Fruit fly (Drosophila melanogaster) whole organism, embryonic: Measurements from ENCODE around the gene Atx-1.

Source experiments
- Aef1 ChIP-seq: fragments of 200-800 bp; sonication (Bioruptor generic); IDR thresholded peaks from 3 replicates; pipeline ENCODE4 v1.3.6; 2022; ENCODE audit warnings: missing biosample characterization, missing genetic modification characterization
- CG10543 ChIP-seq: fragments of 200-800 bp; sonication (Bioruptor generic); optimal IDR thresholded peaks from 3 replicates; lab custom pipeline; 2017; ENCODE audit warnings: missing biosample characterization, mild to moderate bottlenecking, missing genetic modification characterization, moderate library complexity
- CG11504 ChIP-seq: fragments of 200-800 bp; sonication (Bioruptor generic); optimal IDR thresholded peaks from 3 replicates; lab custom pipeline; 2019; ENCODE audit warnings: missing biosample characterization, mild to moderate bottlenecking, missing genetic modification characterization, moderate library complexity
- CG11695 ChIP-seq: fragments of 200-800 bp; sonication (Bioruptor generic); IDR thresholded peaks from 3 replicates; pipeline ENCODE4 v1.3.6; 2022; ENCODE audit warnings: missing biosample characterization, missing genetic modification characterization
- CG12236 ChIP-seq: fragments of 200-800 bp; sonication (Bioruptor generic); optimal IDR thresholded peaks from 2 replicates; lab custom pipeline; 2016; ENCODE audit warnings: missing biosample characterization, missing genetic modification characterization
- CG12391 ChIP-seq: fragments of 200-800 bp; sonication (Bioruptor generic); optimal IDR thresholded peaks from 3 replicates; lab custom pipeline; 2018; ENCODE audit warnings: missing biosample characterization, mild to moderate bottlenecking, missing genetic modification characterization, moderate library complexity
- CG13894 ChIP-seq: fragments of 200-800 bp; sonication (Bioruptor generic); optimal IDR thresholded peaks from 3 replicates; lab custom pipeline; 2018; ENCODE audit warnings: missing biosample characterization, mild to moderate bottlenecking, missing genetic modification characterization, moderate library complexity
- CG16815 ChIP-seq: fragments of 200-800 bp; sonication (Bioruptor generic); optimal IDR thresholded peaks from 3 replicates; lab custom pipeline; 2017; ENCODE audit warnings: missing biosample characterization, mild to moderate bottlenecking, missing genetic modification characterization
- CG17361 ChIP-seq: fragments of 200-800 bp; sonication (Bioruptor generic); IDR thresholded peaks from 3 replicates; pipeline ENCODE4 v1.3.6; 2022; ENCODE audit warnings: missing biosample characterization, missing genetic modification characterization
- CG1792 ChIP-seq: fragments of 200-800 bp; sonication (Bioruptor generic); optimal IDR thresholded peaks from 2 replicates; lab custom pipeline; 2016; ENCODE audit warnings: missing biosample characterization, missing genetic modification characterization
- CG1832 ChIP-seq: fragments of 200-800 bp; sonication (Bioruptor generic); optimal IDR thresholded peaks from 2 replicates; lab custom pipeline; 2017; ENCODE audit warnings: missing biosample characterization, mild to moderate bottlenecking, missing genetic modification characterization, inconsistent platforms
- CG2199 ChIP-seq: fragments of 200-800 bp; sonication (Bioruptor generic); IDR thresholded peaks from 3 replicates; pipeline ENCODE4 v1.3.6; 2022; ENCODE audit warnings: missing biosample characterization, missing genetic modification characterization
- CG32772 ChIP-seq: fragments of 200-800 bp; sonication (Bioruptor generic); IDR thresholded peaks from 2 replicates; pipeline ENCODE4 v1.3.6; 2022; ENCODE audit warnings: missing biosample characterization, missing genetic modification characterization
- CG34422 ChIP-seq: fragments of 200-800 bp; sonication (Bioruptor generic); IDR thresholded peaks from 3 replicates; pipeline ENCODE4 v1.3.6; 2022; ENCODE audit warnings: missing biosample characterization, missing genetic modification characterization
- CG42726 ChIP-seq: fragments of 200-800 bp; sonication (Bioruptor generic); IDR thresholded peaks from 2 replicates; pipeline ENCODE4 v1.3.6; 2022; ENCODE audit warnings: missing biosample characterization, missing genetic modification characterization; ENCODE audit not compliant: partially characterized antibody
- CG6254 ChIP-seq: fragments of 200-800 bp; sonication (Bioruptor generic); optimal IDR thresholded peaks from 3 replicates; lab custom pipeline; 2017; ENCODE audit warnings: mild to moderate bottlenecking, missing biosample characterization, missing genetic modification reagents, missing genetic modification characterization
- CG6272 ChIP-seq: fragments of 200-800 bp; sonication (Bioruptor generic); IDR thresholded peaks from 2 replicates; pipeline ENCODE4 v1.3.6; 2022; ENCODE audit warnings: missing biosample characterization, missing genetic modification characterization
- CG6791 ChIP-seq: fragments of 200-800 bp; sonication (Bioruptor generic); IDR thresholded peaks from 3 replicates; pipeline ENCODE4 v1.3.6; 2022; ENCODE audit warnings: missing biosample characterization, missing genetic modification characterization; ENCODE audit not compliant: partially characterized antibody
- CG7271 ChIP-seq: fragments of 200-800 bp; sonication (Bioruptor generic); optimal IDR thresholded peaks from 2 replicates; lab custom pipeline; 2018; ENCODE audit warnings: missing biosample characterization, mild to moderate bottlenecking, missing genetic modification characterization, moderate library complexity
- CG8765 ChIP-seq: fragments of 200-800 bp; sonication (Bioruptor generic); IDR thresholded peaks from 2 replicates; pipeline ENCODE4 v1.3.6; 2022; ENCODE audit warnings: missing biosample characterization, missing genetic modification characterization
- CG9609 ChIP-seq: fragments of 200-800 bp; sonication (Bioruptor generic); optimal IDR thresholded peaks from 3 replicates; lab custom pipeline; 2016; ENCODE audit warnings: missing biosample characterization, missing genetic modification characterization
- CG9817 ChIP-seq: fragments of 200-800 bp; sonication (Bioruptor generic); optimal IDR thresholded peaks from 2 replicates; lab custom pipeline; 2018; ENCODE audit warnings: missing biosample characterization, mild to moderate bottlenecking, missing genetic modification characterization, moderate library complexity
- Chrac-16 ChIP-seq: fragments of 200-800 bp; sonication (Bioruptor generic); optimal IDR thresholded peaks from 3 replicates; lab custom pipeline; 2016; ENCODE audit warnings: missing biosample characterization, missing genetic modification characterization
- Dip3 ChIP-seq: fragments of 200-800 bp; sonication (Bioruptor generic); optimal IDR thresholded peaks from 3 replicates; lab custom pipeline; 2016; ENCODE audit warnings: missing biosample characterization, missing genetic modification characterization
- Ets97D ChIP-seq: fragments of 200-800 bp; sonication (Bioruptor generic); optimal IDR thresholded peaks from 3 replicates; lab custom pipeline; 2016; ENCODE audit warnings: missing biosample characterization, missing genetic modification characterization
- H15 ChIP-seq: fragments of 200-800 bp; sonication (Bioruptor generic); IDR thresholded peaks from 3 replicates; pipeline ENCODE4 v1.3.6; 2022; ENCODE audit warnings: missing biosample characterization, missing genetic modification characterization
- HmgD ChIP-seq: fragments of 200-800 bp; sonication (Bioruptor generic); optimal IDR thresholded peaks from 3 replicates; lab custom pipeline; 2016; ENCODE audit warnings: missing biosample characterization, missing genetic modification characterization
- Med ChIP-seq: fragments of 200-800 bp; sonication (Bioruptor generic); peaks from one replicate; lab custom pipeline; 2016; ENCODE audit warnings: missing biosample characterization, missing genetic modification characterization, mild to moderate bottlenecking, inconsistent platforms, moderate library complexity
- Meics ChIP-seq: fragments of 200-800 bp; sonication (Bioruptor generic); optimal IDR thresholded peaks from 2 replicates; lab custom pipeline; 2017; ENCODE audit warnings: missing biosample characterization, mild to moderate bottlenecking, missing genetic modification characterization
- NC2α ChIP-seq: fragments of 200-800 bp; sonication (Bioruptor generic); optimal IDR thresholded peaks from 2 replicates; lab custom pipeline; 2016; ENCODE audit warnings: missing biosample characterization, missing genetic modification characterization
- Optix ChIP-seq: fragments of 200-800 bp; sonication (Bioruptor generic); IDR thresholded peaks from 3 replicates; pipeline ENCODE4 v1.3.6; 2022; ENCODE audit warnings: missing biosample characterization, missing genetic modification characterization
- Rx ChIP-seq: fragments of 200-800 bp; sonication (Bioruptor generic); IDR thresholded peaks from 2 replicates; pipeline ENCODE4 v1.3.6; 2022; ENCODE audit warnings: missing biosample characterization, missing genetic modification characterization
- Scr ChIP-seq: fragments of 200-800 bp; sonication (Bioruptor generic); IDR thresholded peaks from 2 replicates; pipeline ENCODE4 v1.3.6; 2022; ENCODE audit warnings: missing biosample characterization, missing genetic modification characterization; ENCODE audit not compliant: partially characterized antibody
- Sin3A ChIP-seq: fragments of >200 bp; optimal IDR thresholded peaks from 2 replicates; lab custom pipeline; 2018
- Sox102F ChIP-seq: fragments of 200-800 bp; sonication (Bioruptor generic); optimal IDR thresholded peaks from 2 replicates; lab custom pipeline; 2018; ENCODE audit warnings: missing biosample characterization, mild to moderate bottlenecking, missing genetic modification characterization, moderate library complexity
- Taf1 ChIP-seq: fragments of 200-800 bp; sonication (Bioruptor generic); IDR thresholded peaks from 2 replicates; pipeline ENCODE4 v1.3.6; 2022; ENCODE audit warnings: missing biosample characterization, missing genetic modification characterization
- Xbp1 ChIP-seq: fragments of 200-800 bp; sonication (Bioruptor generic); optimal IDR thresholded peaks from 3 replicates; lab custom pipeline; 2016; ENCODE audit warnings: missing biosample characterization, mild to moderate bottlenecking, missing genetic modification characterization
- cato ChIP-seq: fragments of 200-800 bp; sonication (Bioruptor generic); optimal IDR thresholded peaks from 2 replicates; lab custom pipeline; 2016; ENCODE audit warnings: missing biosample characterization, missing genetic modification characterization, borderline replicate concordance
- chif ChIP-seq, 2 experiments: fragments of 200-800 bp; sonication (Bioruptor generic); optimal IDR thresholded peaks; 3 replicates each; lab custom pipeline; 2016; ENCODE audit warnings: missing biosample characterization in 2 of 2, missing genetic modification characterization in 2 of 2
- chm ChIP-seq: fragments of 200-800 bp; sonication (Bioruptor generic); IDR thresholded peaks from 2 replicates; pipeline ENCODE4 v1.3.6; 2022; ENCODE audit warnings: missing biosample characterization, missing genetic modification characterization
- dimm ChIP-seq: fragments of 200-800 bp; sonication (Bioruptor generic); IDR thresholded peaks from 2 replicates; pipeline ENCODE4 v1.3.6; 2022; ENCODE audit warnings: missing biosample characterization, missing genetic modification characterization
- fd96Cb ChIP-seq: fragments of 200-800 bp; sonication (Bioruptor generic); optimal IDR thresholded peaks from 2 replicates; lab custom pipeline; 2018; ENCODE audit warnings: missing biosample characterization, mild to moderate bottlenecking, missing genetic modification characterization, moderate library complexity
- gcm2 ChIP-seq: fragments of 200-800 bp; sonication (Bioruptor generic); optimal IDR thresholded peaks from 2 replicates; lab custom pipeline; 2016; ENCODE audit warnings: missing biosample characterization, missing genetic modification characterization
- gsb-n ChIP-seq: fragments of 200-800 bp; sonication (Bioruptor generic); optimal IDR thresholded peaks from 3 replicates; lab custom pipeline; 2018; ENCODE audit warnings: missing biosample characterization, mild to moderate bottlenecking, missing genetic modification characterization
- nerfin-2 ChIP-seq: fragments of 200-800 bp; sonication (Bioruptor generic); IDR thresholded peaks from 2 replicates; pipeline ENCODE4 v1.3.6; 2022; ENCODE audit warnings: missing biosample characterization, missing genetic modification characterization; ENCODE audit not compliant: partially characterized antibody
- otp ChIP-seq: fragments of 200-800 bp; sonication (Bioruptor generic); IDR thresholded peaks from 3 replicates; pipeline ENCODE4, ENCODE4 v1.3.6; 2022; ENCODE audit warnings: missing biosample characterization, missing genetic modification characterization
- pfk ChIP-seq: fragments of 200-800 bp; sonication (Bioruptor generic); optimal IDR thresholded peaks from 2 replicates; lab custom pipeline; 2018; ENCODE audit warnings: missing biosample characterization, mild to moderate bottlenecking, missing genetic modification characterization, moderate library complexity
- pho ChIP-seq: fragments of 200-800 bp; sonication (Bioruptor generic); optimal IDR thresholded peaks from 2 replicates; lab custom pipeline; 2016; ENCODE audit warnings: missing biosample characterization, missing genetic modification characterization
- phol ChIP-seq: fragments of 200-800 bp; sonication (Bioruptor generic); optimal IDR thresholded peaks from 3 replicates; lab custom pipeline; 2018; ENCODE audit warnings: missing biosample characterization, mild to moderate bottlenecking, missing genetic modification characterization, moderate library complexity
- pita ChIP-seq: fragments of 200-800 bp; sonication (Bioruptor generic); optimal IDR thresholded peaks from 2 replicates; lab custom pipeline; 2017; ENCODE audit warnings: missing biosample characterization, mild to moderate bottlenecking, missing genetic modification characterization
- sima ChIP-seq: fragments of 200-800 bp; sonication (Bioruptor generic); optimal IDR thresholded peaks from 2 replicates; lab custom pipeline; 2016; ENCODE audit warnings: missing biosample characterization, missing genetic modification characterization

Gene Atx-1

DNA sequence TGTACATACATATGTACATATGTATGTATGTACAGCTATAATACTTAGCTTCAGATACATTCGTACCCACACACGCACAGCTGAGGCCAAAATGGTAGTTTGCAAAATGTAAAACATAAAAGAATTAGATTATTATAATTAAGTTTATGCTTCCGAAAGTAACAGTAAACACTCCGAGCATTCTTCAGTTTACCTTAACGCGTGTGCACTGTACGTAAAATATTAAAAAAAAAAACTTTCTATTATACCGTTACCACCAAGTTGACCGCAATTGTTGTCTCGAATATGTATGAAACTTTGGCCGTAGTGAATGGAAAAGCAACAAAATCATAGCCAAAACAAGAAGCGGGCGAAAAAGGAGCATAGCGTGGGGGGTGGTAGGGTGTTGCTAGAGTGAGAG, 31.6 kb downstream of the Atx-1 start (continued):
- TF ChIP-seq CG11504 (peak; percentile 92), CG1792 (GFP tag; lab: Kevin White, UChicago) (no peak), CG1832 (no peak), H15 (GFP tag; lab: Robert Waterston, UW) (peak; percentile 81), CG12391 (tag; lab: Kevin White, UChicago) (peak; percentile 84), CG13894 (tag; lab: Kevin White, UChicago) (peak; percentile 41), HmgD (GFP tag; lab: Kevin White, UChicago) (no peak), fd96Cb (tag; lab: Kevin White, UChicago) (peak; percentile 77), gcm2 (GFP tag; lab: Kevin White, UChicago) (peak; percentile 58), pita (GFP tag; lab: Kevin White, UChicago) (no peak), Med (GFP tag; lab: Kevin White, UChicago) (peak; percentile 96), CG9817 (peak; percentile 69), Chrac-16 (GFP tag; lab: Kevin White, UChicago) (peak; percentile 71), CG12236 (GFP tag; lab: Kevin White, UChicago) (no peak), Meics (GFP tag; lab: Kevin White, UChicago) (peak; percentile 87), Ets97D (GFP tag; lab: Kevin White, UChicago) (peak; percentile 28), Taf1 (GFP tag; lab: Robert Waterston, UW) (peak; percentile 7; the same call in 1 of the 2 replicates), Optix (peak; percentile 72), CG16815 (GFP tag; lab: Kevin White, UChicago) (peak; percentile 60), pho (GFP tag; lab: Kevin White, UChicago) (peak; percentile 56), CG9609 (GFP tag; lab: Kevin White, UChicago) (peak; percentile 58), Scr (GFP tag; lab: Robert Waterston, UW) (no peak), chif (GFP tag; optimal IDR thresholded peaks at IDR 0.05; lab: Kevin White, UChicago) (peak; percentile 38 to 60), CG6272 (GFP tag; lab: Robert Waterston, UW) (peak; percentile 40; the same call in 1 of the 2 replicates), CG34422 (GFP tag; lab: Robert Waterston, UW) (peak; percentile 77; the same call in 2 of the 3 replicates), Dip3 (GFP tag; lab: Kevin White, UChicago) (peak; percentile 67), CG6254 (GFP tag; lab: Kevin White, UChicago) (peak; percentile 67), Sox102F (GFP tag; lab: Kevin White, UChicago) (peak; percentile 89), chm (GFP tag; lab: Robert Waterston, UW) (peak; percentile 60; the same call in 1 of the 2 replicates), sima (GFP tag; lab: Kevin White, UChicago) (no peak), CG8765 (GFP tag; lab: Robert Waterston, UW) (0 out of 2 replicates have a peak, but pooled peaks have one; percentile 45), otp (GFP tag; lab: Robert Waterston, UW) (peak; percentile 80), nerfin-2 (GFP tag; lab: Robert Waterston, UW) (no peak), NC2α (no peak), Xbp1 (peak; percentile 81), cato (GFP tag; lab: Kevin White, UChicago) (peak; percentile 53), dimm (GFP tag; lab: Robert Waterston, UW) (no peak), Sin3A (no peak), CG7271 (tag; lab: Kevin White, UChicago) (peak; percentile 2), gsb-n (tag; lab: Kevin White, UChicago) (peak; percentile 85), Aef1 (GFP tag; lab: Robert Waterston, UW) (peak; percentile 76), CG10543 (peak; percentile 43), Rx (GFP tag; lab: Robert Waterston, UW) (peak; percentile 58), CG42726 (GFP tag; lab: Robert Waterston, UW) (no peak), CG2199 (GFP tag; lab: Robert Waterston, UW) (0 out of 3 replicates have a peak, but pooled peaks have one; percentile 78), CG11695 (GFP tag; lab: Robert Waterston, UW) (peak; percentile 92), CG32772 (peak; percentile 78), phol (tag; lab: Kevin White, UChicago) (peak; percentile 83), CG17361 (GFP tag; lab: Robert Waterston, UW) (peak; percentile 71), CG6791 (GFP tag; lab: Robert Waterston, UW) (no peak), pfk (GFP tag; lab: Kevin White, UChicago) (no peak)
